Worm (Caenorhabditis elegans): Measurements from ENCODE around the gene uda-1.

- TF ChIP-seq nfya-1 (tag; optimal IDR thresholded peaks at IDR 0.05) (no peak), pha-4 (tag; optimal IDR thresholded peaks at IDR 0.05) (no peak), F13H6.1 (tag; optimal IDR thresholded peaks at IDR 0.05) (no peak), mec-3 (tag; optimal IDR thresholded peaks at IDR 0.05; ENCODE audit: borderline replicate concordance) (no peak), elt-4 (tag; optimal IDR thresholded peaks at IDR 0.05) (no peak), ama-1 (optimal IDR thresholded peaks at IDR 0.05) (no peak), ceh-24 (tag; optimal IDR thresholded peaks at IDR 0.05) (no peak), fkh-10 (GFP tag; optimal IDR thresholded peaks at IDR 0.05) (no peak), ceh-2 (tag; optimal IDR thresholded peaks at IDR 0.05) (no peak), tbx-7 (tag; optimal IDR thresholded peaks at IDR 0.05) (no peak), ceh-9 (tag; optimal IDR thresholded peaks at IDR 0.05) (no peak)
Measured at ce11 chrV:9976138-9976537, 28.4 kb upstream of the uda-1 start, which contains the start of gene unc-41.

All from whole organism, late embryonic.